Worm (Caenorhabditis elegans) whole organism, young adult: ENCODE data around the gene Y42A5A.5.

Source experiments
- B0261.1 ChIP-seq: sonication (generic microtip); optimal IDR thresholded peaks from 2 replicates; lab custom pipeline; 2016; ENCODE audit warnings: mild to moderate bottlenecking, missing genetic modification characterization, moderate library complexity, missing compliant biosample characterization
- B0336.3 ChIP-seq: fragments of 200-800 bp; sonication (Bioruptor generic); IDR thresholded peaks from 2 replicates; pipeline ENCODE4 v1.3.6; 2022; ENCODE audit warnings: missing genetic modification characterization, missing compliant biosample characterization
- C06A6.2 ChIP-seq: fragments of 200-800 bp; sonication (Bioruptor generic); conservative IDR thresholded peaks from 2 replicates; pipeline ENCODE4 v1.3.6; 2022; ENCODE audit warnings: missing genetic modification characterization, missing compliant biosample characterization
- D2030.7 ChIP-seq: fragments of 200-800 bp; sonication (Bioruptor generic); IDR thresholded peaks from 2 replicates; pipeline ENCODE4 v1.3.6; 2022; ENCODE audit warnings: missing genetic modification reagents, missing genetic modification characterization, missing compliant biosample characterization
- F23B12.7 ChIP-seq: sonication (generic microtip); optimal IDR thresholded peaks from 2 replicates; lab custom pipeline; 2017; ENCODE audit warnings: missing genetic modification characterization, mild to moderate bottlenecking, missing compliant biosample characterization, antibody characterized with exemption, moderate library complexity; ENCODE audit not compliant: insufficient read depth
- F33H1.4 ChIP-seq: fragments of 200-800 bp; sonication (Bioruptor generic); IDR thresholded peaks from 2 replicates; pipeline ENCODE4 v1.3.6; 2022; ENCODE audit warnings: missing genetic modification reagents, missing genetic modification characterization, missing compliant biosample characterization
- F52B5.7 ChIP-seq: sonication (generic microtip); optimal IDR thresholded peaks from 2 replicates; lab custom pipeline; 2016; ENCODE audit warnings: mild to moderate bottlenecking, missing genetic modification characterization, missing compliant biosample characterization
- K11D2.4 ChIP-seq: fragments of 200-800 bp; sonication (Bioruptor generic); IDR thresholded peaks from 2 replicates; pipeline ENCODE4 v1.3.6; 2022; ENCODE audit warnings: missing genetic modification reagents, missing genetic modification characterization, missing compliant biosample characterization
- K12H6.12 ChIP-seq: fragments of 200-800 bp; sonication (Bioruptor generic); optimal IDR thresholded peaks from 2 replicates; lab custom pipeline; 2018; ENCODE audit warnings: mild to moderate bottlenecking, missing genetic modification characterization, missing compliant biosample characterization
- Y53F4B.3 ChIP-seq: fragments of 200-800 bp; sonication (Bioruptor generic); IDR thresholded peaks from 2 replicates; pipeline ENCODE4 v1.3.6; 2022; ENCODE audit warnings: missing genetic modification reagents, missing genetic modification characterization, missing compliant biosample characterization
- Y79H2A.3 ChIP-seq: fragments of 200-800 bp; sonication (Bioruptor generic); conservative IDR thresholded peaks from 2 replicates; pipeline ENCODE4 v1.3.6; 2022; ENCODE audit warnings: missing genetic modification reagents, missing genetic modification characterization, missing compliant biosample characterization
- Y95B8A.8 ChIP-seq: fragments of 200-800 bp; sonication (Bioruptor generic); IDR thresholded peaks from 2 replicates; pipeline ENCODE4 v1.3.6; 2022; ENCODE audit warnings: missing genetic modification reagents, missing genetic modification characterization, missing compliant biosample characterization
- cebp-1 ChIP-seq, 2 experiments: fragments of 200-800 bp in 1 of 2; sonication (Bioruptor generic) in 1 of 2; sonication (generic microtip) in 1 of 2; IDR thresholded peaks in 1 of 2; optimal IDR thresholded peaks in 1 of 2; 2 replicates each; pipeline versions ENCODE4 v1.3.6 to Lab custom; 2017 to 2022; ENCODE audit warnings: missing compliant biosample characterization in 2 of 2, missing genetic modification characterization in 2 of 2, mild to moderate bottlenecking in 1 of 2, missing genetic modification reagents in 1 of 2, moderate library complexity in 1 of 2
- ceh-91 ChIP-seq: fragments of 200-800 bp; sonication (Bioruptor generic); IDR thresholded peaks from 2 replicates; pipeline ENCODE4 v1.3.6; 2022; ENCODE audit warnings: missing genetic modification reagents, missing genetic modification characterization, missing compliant biosample characterization
- die-1 ChIP-seq: sonication (generic microtip); optimal IDR thresholded peaks from 2 replicates; lab custom pipeline; 2016; ENCODE audit warnings: missing genotype, mild to moderate bottlenecking, missing genetic modification characterization, missing compliant biosample characterization
- efl-1 ChIP-seq: fragments of 150-350 bp; optimal IDR thresholded peaks from 2 replicates; lab custom pipeline; 2014; ENCODE audit warnings: missing biosample characterization, missing genetic modification reagents, missing genetic modification characterization
- hmg-1.2 ChIP-seq: fragments of 200-800 bp; sonication (Bioruptor generic); IDR thresholded peaks from 2 replicates; pipeline ENCODE4 v1.3.6; 2022; ENCODE audit warnings: missing genetic modification reagents, missing genetic modification characterization, missing compliant biosample characterization
- lin-40 ChIP-seq: sonication (generic microtip); optimal IDR thresholded peaks from 2 replicates; lab custom pipeline; 2016; ENCODE audit warnings: missing genetic modification characterization, mild to moderate bottlenecking, missing compliant biosample characterization, missing genotype, missing genetic modification reagents
- lsl-1 ChIP-seq: fragments of 200-800 bp; sonication (Bioruptor generic); optimal IDR thresholded peaks from 2 replicates; lab custom pipeline; 2018; ENCODE audit warnings: mild to moderate bottlenecking, missing genetic modification characterization, moderate library complexity, missing compliant biosample characterization
- madf-3 ChIP-seq: fragments of 200-800 bp; sonication (Bioruptor generic); IDR thresholded peaks from 2 replicates; pipeline ENCODE4 v1.3.6; 2022; ENCODE audit warnings: missing genetic modification reagents, missing genetic modification characterization, missing compliant biosample characterization
- madf-6 ChIP-seq: fragments of 200-800 bp; sonication (Bioruptor generic); IDR thresholded peaks from 2 replicates; pipeline ENCODE4 v1.3.6; 2022; ENCODE audit warnings: missing genetic modification reagents, missing genetic modification characterization, missing compliant biosample characterization
- mel-28 ChIP-seq: sonication (generic microtip); optimal IDR thresholded peaks from 2 replicates; lab custom pipeline; 2016; ENCODE audit warnings: borderline replicate concordance, mild to moderate bottlenecking, missing genetic modification characterization, missing compliant biosample characterization
- nfya-1 ChIP-seq: sonication (generic microtip); optimal IDR thresholded peaks from 2 replicates; lab custom pipeline; 2017; ENCODE audit warnings: antibody characterized with exemption, missing compliant biosample characterization, missing genetic modification characterization, borderline replicate concordance; ENCODE audit not compliant: insufficient read depth
- nfya-2 ChIP-seq: fragments of 200-800 bp; sonication (Bioruptor generic); IDR thresholded peaks from 2 replicates; pipeline ENCODE4 v1.3.6; 2022; ENCODE audit warnings: missing genetic modification reagents, missing genetic modification characterization, missing compliant biosample characterization
- nfyb-1 ChIP-seq: fragments of 200-800 bp; sonication (Bioruptor generic); IDR thresholded peaks from 2 replicates; pipeline ENCODE4 v1.3.6; 2022; ENCODE audit warnings: missing genetic modification reagents, missing genetic modification characterization, missing compliant biosample characterization
- nhr-120 ChIP-seq: fragments of 200-800 bp; sonication (Bioruptor generic); IDR thresholded peaks from 2 replicates; pipeline ENCODE4 v1.3.6; 2022; ENCODE audit warnings: missing genetic modification characterization, missing compliant biosample characterization
- nhr-179 ChIP-seq: sonication (generic microtip); optimal IDR thresholded peaks from 2 replicates; lab custom pipeline; 2016; ENCODE audit warnings: mild to moderate bottlenecking, missing genetic modification characterization, missing compliant biosample characterization
- nhr-27 ChIP-seq: fragments of 200-800 bp; sonication (Bioruptor generic); optimal IDR thresholded peaks from 2 replicates; lab custom pipeline; 2018; ENCODE audit warnings: mild to moderate bottlenecking, missing genetic modification characterization, moderate library complexity, missing compliant biosample characterization
- nhr-80 ChIP-seq: sonication (generic microtip); optimal IDR thresholded peaks from 2 replicates; lab custom pipeline; 2016; ENCODE audit warnings: missing genetic modification characterization, missing compliant biosample characterization
- pha-4 ChIP-seq: fragments of 150-350 bp; sonication (generic microtip); optimal IDR thresholded peaks from 2 replicates; lab custom pipeline; 2014; ENCODE audit warnings: missing biosample characterization, missing genetic modification reagents, missing genetic modification characterization
- sea-2 ChIP-seq: fragments of 200-800 bp; sonication (Bioruptor generic); IDR thresholded peaks from 2 replicates; pipeline ENCODE4 v1.3.6; 2022; ENCODE audit warnings: missing genetic modification characterization, missing compliant biosample characterization
- somi-1 ChIP-seq: fragments of 200-800 bp; sonication (Bioruptor generic); optimal IDR thresholded peaks from 2 replicates; lab custom pipeline; 2018; ENCODE audit warnings: mild to moderate bottlenecking, missing genetic modification characterization, missing compliant biosample characterization
- ztf-6 ChIP-seq: fragments of 200-800 bp; sonication (Bioruptor generic); IDR thresholded peaks from 2 replicates; pipeline ENCODE4 v1.3.6; 2022; ENCODE audit warnings: missing genetic modification reagents, missing genetic modification characterization, missing compliant biosample characterization

Y42A5A.5 gene

ce11 chrV:11087519-11087998 is 22.0 kb downstream of the Y42A5A.5 start, which contains the start of gene Y42A5A.1:
Gene Y42A5A.1 (plus strand): TSS chrV:11087948.
- TF ChIP-seq F23B12.7 (tag; lab: Kevin White, UChicago) (no peak), die-1 (tag; lab: Kevin White, UChicago) (peak; percentile 13), nfya-2 (GFP tag; lab: Robert Waterston, UW) (no peak)
- TF ChIP-seq, all 124 proteins: peak for 1

- no peak for TF ChIP-seq Y79H2A.3 (GFP tag; lab: Robert Waterston, UW)
- TF ChIP-seq ceh-91 (GFP tag; lab: Robert Waterston, UW) = no peak
- peak; percentile 40 for TF ChIP-seq lin-40 (tag; lab: Kevin White, UChicago)
- peak; percentile 6 for TF ChIP-seq nhr-80 (tag; lab: Kevin White, UChicago)
- TF ChIP-seq, all 124 proteins: peak for 2
Observed at ce11 chrV:11087119-11087518, 22.4 kb downstream of the Y42A5A.5 start.

ce11 chrV:11083691-11084090 is 25.9 kb downstream of the Y42A5A.5 start:
- TF ChIP-seq nhr-120 (GFP tag; lab: Robert Waterston, UW) = no peak
- no peak for TF ChIP-seq D2030.7 (GFP tag; lab: Robert Waterston, UW)
- TF ChIP-seq hmg-1.2 = peak; percentile 45; the same call in 1 of the 2 replicates

- TF ChIP-seq F33H1.4 (peak; percentile 57; the same call in 1 of the 2 replicates), nhr-179 (tag; lab: Kevin White, UChicago) (no peak), lin-40 (tag; lab: Kevin White, UChicago) (no peak), ceh-91 (GFP tag; lab: Robert Waterston, UW) (no peak), pha-4 (tag; lab: Kevin White, UChicago) (no peak), nfya-1 (tag; lab: Kevin White, UChicago) (no peak), cebp-1 (GFP tag; IDR thresholded peaks at IDR 0.05; lab: Robert Waterston, UW) (no peak), cebp-1 (tag; optimal IDR thresholded peaks at IDR 0.05; lab: Kevin White, UChicago) (no peak), madf-3 (GFP tag; lab: Robert Waterston, UW) (no peak), mel-28 (tag; lab: Kevin White, UChicago) (no peak), lsl-1 (peak; percentile 77), B0261.1 (tag; lab: Kevin White, UChicago) (no peak), madf-6 (GFP tag; lab: Robert Waterston, UW) (peak; percentile 34; the same call in 1 of the 2 replicates), Y95B8A.8 (GFP tag; lab: Robert Waterston, UW) (no peak), ztf-6 (GFP tag; lab: Robert Waterston, UW) (no peak), sea-2 (GFP tag; lab: Robert Waterston, UW) (no peak), B0336.3 (GFP tag; lab: Robert Waterston, UW) (no peak), efl-1 (no peak), nhr-27 (tag; lab: Kevin White, UChicago) (no peak), nfyb-1 (GFP tag; lab: Robert Waterston, UW) (no peak)
Observed at ce11 chrV:11082964-11083363, 26.6 kb downstream of the Y42A5A.5 start.

- TF ChIP-seq K11D2.4 (GFP tag; lab: Robert Waterston, UW) (0 out of 2 replicates have a peak, but pooled peaks have one; percentile 15), Y95B8A.8 (GFP tag; lab: Robert Waterston, UW) (0 out of 2 replicates have a peak, but pooled peaks have one; percentile 9), C06A6.2 (GFP tag; lab: Robert Waterston, UW) (0 out of 2 replicates have a peak, but pooled peaks have one; percentile 44), K12H6.12 (tag; lab: Kevin White, UChicago) (peak; percentile 15), F52B5.7 (tag; lab: Kevin White, UChicago) (peak; percentile 46), somi-1 (GFP tag; lab: Kevin White, UChicago) (peak; percentile 42), lin-40 (tag; lab: Kevin White, UChicago) (peak; percentile 6), nhr-179 (tag; lab: Kevin White, UChicago) (no peak), nfyb-1 (GFP tag; lab: Robert Waterston, UW) (peak; percentile 40; the same call in 1 of the 2 replicates), Y53F4B.3 (GFP tag; lab: Robert Waterston, UW) (no peak)
Observed at ce11 chrV:11082475-11082874, 27.1 kb downstream of the Y42A5A.5 start.
